Fruit fly (Drosophila melanogaster) whole organism, embryonic: Measurements from ENCODE around the gene nompC.

Experiments
- BEAF-32 ChIP-seq: fragments of 200-800 bp; sonication (Bioruptor generic); optimal IDR thresholded peaks from 3 replicates; lab custom pipeline; 2017; ENCODE audit warnings: missing biosample characterization, missing genetic modification characterization, mild to moderate bottlenecking, moderate library complexity, missing genetic modification reagents
- Blimp-1 ChIP-seq: fragments of 200-800 bp; sonication (Bioruptor generic); optimal IDR thresholded peaks from 3 replicates; lab custom pipeline; 2018; ENCODE audit warnings: missing biosample characterization, missing genetic modification characterization, mild to moderate bottlenecking, moderate library complexity, missing genetic modification reagents
- CG1024 ChIP-seq: fragments of 200-800 bp; sonication (Bioruptor generic); IDR thresholded peaks from 2 replicates; pipeline ENCODE4 v1.3.6; 2022; ENCODE audit warnings: missing biosample characterization, missing genetic modification characterization
- CG10565 ChIP-seq: fragments of 200-800 bp; sonication (Bioruptor generic); optimal IDR thresholded peaks from 3 replicates; lab custom pipeline; 2016; ENCODE audit warnings: missing biosample characterization, mild to moderate bottlenecking, missing genetic modification characterization
- CG11398 ChIP-seq: fragments of 200-800 bp; sonication (Bioruptor generic); optimal IDR thresholded peaks from 2 replicates; lab custom pipeline; 2016; ENCODE audit warnings: missing biosample characterization, missing genetic modification characterization
- CG12299 ChIP-seq: fragments of 200-800 bp; sonication (Bioruptor generic); optimal IDR thresholded peaks from 2 replicates; lab custom pipeline; 2018; ENCODE audit warnings: missing biosample characterization, mild to moderate bottlenecking, missing genetic modification characterization
- CG12391 ChIP-seq: fragments of 200-800 bp; sonication (Bioruptor generic); optimal IDR thresholded peaks from 3 replicates; lab custom pipeline; 2018; ENCODE audit warnings: missing biosample characterization, mild to moderate bottlenecking, missing genetic modification characterization, moderate library complexity
- CG12942 ChIP-seq: fragments of 200-800 bp; sonication (Bioruptor generic); optimal IDR thresholded peaks from 3 replicates; lab custom pipeline; 2016; ENCODE audit warnings: missing biosample characterization, missing genetic modification characterization
- CG15269 ChIP-seq: fragments of 200-800 bp; sonication (Bioruptor generic); optimal IDR thresholded peaks from 2 replicates; lab custom pipeline; 2018; ENCODE audit warnings: missing biosample characterization, mild to moderate bottlenecking, missing genetic modification characterization, moderate library complexity
- CG18764 ChIP-seq: fragments of 200-800 bp; sonication (Bioruptor generic); optimal IDR thresholded peaks from 3 replicates; lab custom pipeline; 2016; ENCODE audit warnings: missing biosample characterization, missing genetic modification characterization
- CG2202 ChIP-seq: fragments of 200-800 bp; sonication (Bioruptor generic); optimal IDR thresholded peaks from 2 replicates; lab custom pipeline; 2018; ENCODE audit warnings: missing biosample characterization, mild to moderate bottlenecking, missing genetic modification characterization
- CG32767 ChIP-seq: fragments of 200-800 bp; sonication (Bioruptor generic); IDR thresholded peaks from 2 replicates; pipeline ENCODE4 v1.3.6; 2022; ENCODE audit warnings: missing biosample characterization, missing genetic modification characterization
- CG3407 ChIP-seq: fragments of 200-800 bp; sonication (Bioruptor generic); optimal IDR thresholded peaks from 2 replicates; lab custom pipeline; 2018; ENCODE audit warnings: missing biosample characterization, mild to moderate bottlenecking, missing genetic modification characterization
- CG6654 ChIP-seq: fragments of 200-800 bp; sonication (Bioruptor generic); optimal IDR thresholded peaks from 2 replicates; lab custom pipeline; 2017; ENCODE audit warnings: missing biosample characterization, mild to moderate bottlenecking, missing genetic modification characterization
- CG8944 ChIP-seq: fragments of 200-800 bp; sonication (Bioruptor generic); optimal IDR thresholded peaks from 3 replicates; lab custom pipeline; 2016; ENCODE audit warnings: missing biosample characterization, missing genetic modification characterization
- D ChIP-seq, 2 experiments: fragments of 200-800 bp in 1 of 2; fragments of >200 bp in 1 of 2; sonication (Bioruptor generic) in 1 of 2; optimal IDR thresholded peaks; 2 replicates in 1 of 2; 3 replicates in 1 of 2; lab custom pipeline; 2017; ENCODE audit warnings: mild to moderate bottlenecking in 1 of 2, missing biosample characterization in 1 of 2, missing genetic modification characterization in 1 of 2, missing genetic modification reagents in 1 of 2
- Drgx ChIP-seq: fragments of 200-800 bp; sonication (Bioruptor generic); IDR thresholded peaks from 2 replicates; pipeline ENCODE4 v1.3.6; 2022; ENCODE audit warnings: missing biosample characterization, missing genetic modification characterization
- ERR ChIP-seq: fragments of 200-800 bp; sonication (Bioruptor generic); optimal IDR thresholded peaks from 2 replicates; lab custom pipeline; 2016; ENCODE audit warnings: missing biosample characterization, missing genetic modification characterization
- Hr3 ChIP-seq: fragments of 200-800 bp; sonication (Bioruptor generic); optimal IDR thresholded peaks from 3 replicates; lab custom pipeline; 2016; ENCODE audit warnings: missing biosample characterization, missing genetic modification characterization
- Hr51 ChIP-seq, 2 experiments: fragments of 200-800 bp; sonication (Bioruptor generic); optimal IDR thresholded peaks; 2 replicates in 1 of 2; 3 replicates in 1 of 2; lab custom pipeline; 2016 to 2018; ENCODE audit warnings: missing biosample characterization in 2 of 2, missing genetic modification characterization in 2 of 2, mild to moderate bottlenecking in 1 of 2, moderate library complexity in 1 of 2
- Hsf ChIP-seq: fragments of 200-800 bp; sonication (Bioruptor generic); optimal IDR thresholded peaks from 3 replicates; lab custom pipeline; 2016; ENCODE audit warnings: missing biosample characterization, missing genetic modification characterization
- Myb ChIP-seq: fragments of 200-800 bp; sonication (Bioruptor generic); optimal IDR thresholded peaks from 2 replicates; lab custom pipeline; 2016; ENCODE audit warnings: missing biosample characterization, missing genetic modification characterization
- Neu2 ChIP-seq: fragments of 200-800 bp; sonication (Bioruptor generic); optimal IDR thresholded peaks from 3 replicates; lab custom pipeline; 2016; ENCODE audit warnings: missing biosample characterization, missing genetic modification characterization, borderline replicate concordance
- PHDP ChIP-seq: fragments of 200-800 bp; sonication (Bioruptor generic); optimal IDR thresholded peaks from 3 replicates; lab custom pipeline; 2018; ENCODE audit warnings: missing biosample characterization, mild to moderate bottlenecking, missing genetic modification characterization, moderate library complexity
- Pdp1 ChIP-seq, 2 experiments: fragments of 200-800 bp; sonication (Bioruptor generic); optimal IDR thresholded peaks; 3 replicates each; lab custom pipeline; 2016; ENCODE audit warnings: missing biosample characterization in 2 of 2, missing genetic modification characterization in 2 of 2, mild to moderate bottlenecking in 1 of 2, moderate library complexity in 1 of 2
- Ssrp ChIP-seq: fragments of 200-800 bp; sonication (Bioruptor generic); optimal IDR thresholded peaks from 2 replicates; lab custom pipeline; 2018; ENCODE audit warnings: missing biosample characterization, mild to moderate bottlenecking, missing genetic modification characterization, moderate library complexity
- Stat92E ChIP-seq, 3 experiments: fragments of >200 bp in 2 of 3; fragments of 200-800 bp in 1 of 3; sonication (Bioruptor generic) in 1 of 3; optimal IDR thresholded peaks; 2 replicates each; lab custom pipeline; 2017 to 2019; ENCODE audit warnings: missing biosample characterization in 3 of 3, missing genetic modification characterization in 3 of 3, mild to moderate bottlenecking in 1 of 3, moderate library complexity in 1 of 3
- bcd ChIP-seq: fragments of 200-800 bp; sonication (Bioruptor generic); optimal IDR thresholded peaks from 2 replicates; lab custom pipeline; 2017; ENCODE audit warnings: missing biosample characterization, mild to moderate bottlenecking, missing genetic modification characterization
- danr ChIP-seq: fragments of 200-800 bp; sonication (Bioruptor generic); IDR thresholded peaks from 2 replicates; pipeline ENCODE4 v1.3.6; 2022; ENCODE audit warnings: missing biosample characterization, missing genetic modification characterization
- dati ChIP-seq: fragments of 200-800 bp; sonication (Bioruptor generic); IDR thresholded peaks from 2 replicates; pipeline ENCODE4 v1.3.6; 2022; ENCODE audit warnings: missing biosample characterization, missing genetic modification characterization
- en ChIP-seq: fragments of 200-800 bp; sonication (Bioruptor generic); optimal IDR thresholded peaks from 2 replicates; lab custom pipeline; 2016; ENCODE audit warnings: missing biosample characterization, missing genetic modification characterization
- fd96Cb ChIP-seq: fragments of 200-800 bp; sonication (Bioruptor generic); optimal IDR thresholded peaks from 2 replicates; lab custom pipeline; 2018; ENCODE audit warnings: missing biosample characterization, mild to moderate bottlenecking, missing genetic modification characterization, moderate library complexity
- gce ChIP-seq: fragments of 200-800 bp; sonication (Bioruptor generic); IDR thresholded peaks from 3 replicates; pipeline ENCODE4 v1.3.6; 2022; ENCODE audit warnings: missing biosample characterization, missing genetic modification characterization
- ham ChIP-seq: fragments of 200-800 bp; sonication (Bioruptor generic); IDR thresholded peaks from 2 replicates; pipeline ENCODE4 v1.3.6; 2022; ENCODE audit warnings: missing biosample characterization, missing genetic modification characterization
- insv ChIP-seq, 2 experiments: fragments of 200-800 bp; sonication (Bioruptor generic); optimal IDR thresholded peaks; 3 replicates each; lab custom pipeline; 2016 to 2018; ENCODE audit warnings: missing biosample characterization in 2 of 2, missing genetic modification characterization in 2 of 2
- jigr1 ChIP-seq: fragments of 200-800 bp; sonication (Bioruptor generic); IDR thresholded peaks from 3 replicates; pipeline ENCODE4 v1.3.6; 2022; ENCODE audit warnings: missing biosample characterization, missing genetic modification characterization
- klu ChIP-seq: fragments of 200-800 bp; sonication (Bioruptor generic); IDR thresholded peaks from 2 replicates; pipeline ENCODE4 v1.3.6; 2022; ENCODE audit warnings: missing biosample characterization, missing genetic modification characterization
- lbe ChIP-seq: fragments of 200-800 bp; sonication (Bioruptor generic); optimal IDR thresholded peaks from 2 replicates; lab custom pipeline; 2016; ENCODE audit warnings: missing biosample characterization, mild to moderate bottlenecking, missing genetic modification characterization
- oc ChIP-seq: fragments of 200-800 bp; sonication (Bioruptor generic); optimal IDR thresholded peaks from 2 replicates; lab custom pipeline; 2018; ENCODE audit warnings: missing biosample characterization, mild to moderate bottlenecking, missing genetic modification characterization, moderate library complexity
- odd ChIP-seq: fragments of 200-800 bp; sonication (Bioruptor generic); optimal IDR thresholded peaks from 2 replicates; lab custom pipeline; 2017; ENCODE audit warnings: missing biosample characterization, mild to moderate bottlenecking, missing genetic modification characterization
- pho ChIP-seq: fragments of 200-800 bp; sonication (Bioruptor generic); optimal IDR thresholded peaks from 2 replicates; lab custom pipeline; 2016; ENCODE audit warnings: missing biosample characterization, missing genetic modification characterization
- sens-2 ChIP-seq: fragments of 200-800 bp; sonication (Bioruptor generic); IDR thresholded peaks from 2 replicates; pipeline ENCODE4 v1.3.6; 2022; ENCODE audit warnings: missing biosample characterization, missing genetic modification characterization
- sim ChIP-seq: fragments of 200-800 bp; sonication (Bioruptor generic); IDR thresholded peaks from 2 replicates; pipeline ENCODE4 v1.3.6; 2022; ENCODE audit warnings: missing biosample characterization, missing genetic modification characterization
- sisA ChIP-seq: fragments of 200-800 bp; sonication (Bioruptor generic); IDR thresholded peaks from 2 replicates; pipeline ENCODE4 v1.3.6; 2022; ENCODE audit warnings: missing biosample characterization, missing genetic modification characterization
- tap ChIP-seq: fragments of 200-800 bp; optimal IDR thresholded peaks from 3 replicates; lab custom pipeline; 2019; ENCODE audit warnings: missing biosample characterization, mild to moderate bottlenecking, missing genetic modification characterization, moderate library complexity
- trh ChIP-seq: fragments of 200-800 bp; sonication (Bioruptor generic); optimal IDR thresholded peaks from 2 replicates; lab custom pipeline; 2016; ENCODE audit warnings: missing biosample characterization, missing genetic modification characterization
- vvl ChIP-seq: fragments of 200-800 bp; sonication (Bioruptor generic); IDR thresholded peaks from 2 replicates; pipeline ENCODE4 v1.3.6; 2022; ENCODE audit warnings: missing biosample characterization, missing genetic modification characterization
- zfh1 ChIP-seq: fragments of 200-800 bp; sonication (Bioruptor generic); IDR thresholded peaks from 3 replicates; pipeline ENCODE4 v1.3.6; 2022; ENCODE audit warnings: missing biosample characterization, missing genetic modification characterization
- zfh2 ChIP-seq: fragments of 200-800 bp; sonication (Bioruptor generic); optimal IDR thresholded peaks from 2 replicates; lab custom pipeline; 2016; ENCODE audit warnings: missing biosample characterization, missing genetic modification characterization

The nompC gene

dm6 chr2L:5298978-5299627 is 46.9 kb upstream of the nompC start (continued):
- TF ChIP-seq PHDP (tag; lab: Kevin White, UChicago), result peak; percentile 95
- peak; percentile 84 for TF ChIP-seq odd (GFP tag; lab: Kevin White, UChicago)
- TF ChIP-seq Hr3 (GFP tag; lab: Kevin White, UChicago), result peak; percentile 91
- peak; percentile 57 for TF ChIP-seq zfh2
- TF ChIP-seq dati (GFP tag; lab: Robert Waterston, UW), result no peak
- TF ChIP-seq CG6654 (GFP tag; lab: Kevin White, UChicago), result peak; percentile 56
- TF ChIP-seq Blimp-1 (GFP tag; lab: Kevin White, UChicago), result peak; percentile 89
- peak; percentile 22 for TF ChIP-seq CG10565
- TF ChIP-seq trh, result peak; percentile 18
- TF ChIP-seq tap (tag; lab: Kevin White, UChicago), result peak; percentile 84
- peak in 1 of 2 experiments; percentile 70 for TF ChIP-seq Pdp1 (GFP tag; optimal IDR thresholded peaks at IDR 0.05; lab: Kevin White, UChicago)
- peak; percentile 83 for TF ChIP-seq CG32767 (GFP tag; lab: Robert Waterston, UW)
- TF ChIP-seq Drgx (GFP tag; lab: Robert Waterston, UW), result peak; percentile 29
- TF ChIP-seq CG1024 (GFP tag; lab: Robert Waterston, UW), result peak; percentile 63
- TF ChIP-seq CG12942, result peak; percentile 67
- TF ChIP-seq Myb (GFP tag; lab: Kevin White, UChicago), result peak; percentile 15
- TF ChIP-seq oc (tag; lab: Kevin White, UChicago), result peak; percentile 92
- TF ChIP-seq en (GFP tag; lab: Kevin White, UChicago), result peak; percentile 39
- no peak for TF ChIP-seq BEAF-32 (GFP tag; lab: Kevin White, UChicago)
- TF ChIP-seq D (optimal IDR thresholded peaks at IDR 0.05; lab: Kevin White, UChicago), result no peak
- peak; percentile 88 for TF ChIP-seq D (GFP tag; optimal IDR thresholded peaks at IDR 0.05; lab: Kevin White, UChicago)
- TF ChIP-seq insv (GFP tag; optimal IDR thresholded peaks at IDR 0.05; lab: Kevin White, UChicago), result no peak
- TF ChIP-seq vvl (GFP tag; lab: Robert Waterston, UW), result peak; percentile 87
- no peak for TF ChIP-seq pho (GFP tag; lab: Kevin White, UChicago)
- peak; percentile 77 for TF ChIP-seq zfh1
- TF ChIP-seq Hr51 (GFP tag; optimal IDR thresholded peaks at IDR 0.05; lab: Kevin White, UChicago), result peak in 1 of 2 experiments; percentile 90
- peak; percentile 71; the same call in 1 of the 2 replicates for TF ChIP-seq danr
- 0 out of 3 replicates have a peak, but pooled peaks have one; percentile 32 for TF ChIP-seq gce (GFP tag; lab: Robert Waterston, UW)
- TF ChIP-seq CG15269 (tag; lab: Kevin White, UChicago), result peak; percentile 89
- peak; percentile 61 for TF ChIP-seq CG8944 (GFP tag; lab: Kevin White, UChicago)
- peak; percentile 85 for TF ChIP-seq sisA (GFP tag; lab: Robert Waterston, UW)
- peak; percentile 1 for TF ChIP-seq ERR (GFP tag; lab: Kevin White, UChicago)
- TF ChIP-seq Neu2 (GFP tag; lab: Kevin White, UChicago), result no peak
- peak in 1 of 3 experiments; percentile 75 for TF ChIP-seq Stat92E (GFP tag; optimal IDR thresholded peaks at IDR 0.05; lab: Kevin White, UChicago)
- peak; percentile 85 for TF ChIP-seq Ssrp (tag; lab: Kevin White, UChicago)
- no peak for TF ChIP-seq CG11398 (GFP tag; lab: Kevin White, UChicago)
- TF ChIP-seq klu (GFP tag; lab: Robert Waterston, UW), result no peak
- peak; percentile 28 for TF ChIP-seq CG18764 (GFP tag; lab: Kevin White, UChicago)
- peak; percentile 67 for TF ChIP-seq Hsf (GFP tag; lab: Kevin White, UChicago)
- TF ChIP-seq ham (GFP tag; lab: Robert Waterston, UW), result no peak
- peak; percentile 60; the same call in 1 of the 2 replicates for TF ChIP-seq sim (GFP tag; lab: Robert Waterston, UW)
- TF ChIP-seq CG12299 (tag; lab: Kevin White, UChicago), result peak; percentile 73
- TF ChIP-seq bcd (GFP tag; lab: Kevin White, UChicago), result peak; percentile 76
- TF ChIP-seq CG12391 (tag; lab: Kevin White, UChicago), result peak; percentile 93
- peak; percentile 84 for TF ChIP-seq CG2202 (tag; lab: Kevin White, UChicago)
- TF ChIP-seq sens-2 (GFP tag; lab: Robert Waterston, UW), result peak; percentile 75
- TF ChIP-seq lbe, result peak; percentile 67
- peak; percentile 90 for TF ChIP-seq fd96Cb (tag; lab: Kevin White, UChicago)
- TF ChIP-seq CG3407 (GFP tag; lab: Kevin White, UChicago), result peak; percentile 85
- TF ChIP-seq jigr1, result peak; percentile 71; the same call in 1 of the 3 replicates
